Fruit fly (Drosophila melanogaster) whole organism, embryonic: ENCODE results near the gene CG42823.

Experiments
- CG15073 ChIP-seq: fragments of 200-800 bp; sonication (Bioruptor generic); optimal IDR thresholded peaks from 2 replicates; lab custom pipeline; 2016; ENCODE audit warnings: missing biosample characterization, missing genetic modification characterization
- CG15514 ChIP-seq: fragments of 200-800 bp; sonication (Bioruptor generic); optimal IDR thresholded peaks from 3 replicates; lab custom pipeline; 2017; ENCODE audit warnings: missing biosample characterization, missing genetic modification characterization, mild to moderate bottlenecking, moderate library complexity, missing genetic modification reagents
- CG2116 ChIP-seq: fragments of 200-800 bp; sonication (Bioruptor generic); optimal IDR thresholded peaks from 3 replicates; lab custom pipeline; 2018; ENCODE audit warnings: missing biosample characterization, mild to moderate bottlenecking, missing genetic modification characterization
- CG6813 ChIP-seq: fragments of 200-800 bp; sonication (Bioruptor generic); optimal IDR thresholded peaks from 2 replicates; lab custom pipeline; 2017; ENCODE audit warnings: missing biosample characterization, missing genetic modification characterization, mild to moderate bottlenecking, moderate library complexity, missing genetic modification reagents
- CG9437 ChIP-seq: fragments of 200-800 bp; sonication (Bioruptor generic); optimal IDR thresholded peaks from 2 replicates; lab custom pipeline; 2018; ENCODE audit warnings: missing biosample characterization, mild to moderate bottlenecking, missing genetic modification characterization
- CG9727 ChIP-seq: fragments of 200-800 bp; sonication (Bioruptor generic); optimal IDR thresholded peaks from 3 replicates; lab custom pipeline; 2017; ENCODE audit warnings: missing biosample characterization, mild to moderate bottlenecking, missing genetic modification characterization
- Kr ChIP-seq: fragments of 200-800 bp; sonication (Bioruptor generic); optimal IDR thresholded peaks from 2 replicates; lab custom pipeline; 2017; ENCODE audit warnings: missing biosample characterization, mild to moderate bottlenecking, missing genetic modification characterization
- unc-4 ChIP-seq: fragments of 200-800 bp; sonication (Bioruptor generic); IDR thresholded peaks from 2 replicates; pipeline ENCODE4 v1.3.6; 2022; ENCODE audit warnings: missing biosample characterization, missing genetic modification characterization; ENCODE audit not compliant: partially characterized antibody
- zf30C ChIP-seq: fragments of 200-800 bp; sonication (Bioruptor generic); optimal IDR thresholded peaks from 3 replicates; lab custom pipeline; 2018; ENCODE audit warnings: missing biosample characterization, mild to moderate bottlenecking, missing genetic modification characterization

DNA sequence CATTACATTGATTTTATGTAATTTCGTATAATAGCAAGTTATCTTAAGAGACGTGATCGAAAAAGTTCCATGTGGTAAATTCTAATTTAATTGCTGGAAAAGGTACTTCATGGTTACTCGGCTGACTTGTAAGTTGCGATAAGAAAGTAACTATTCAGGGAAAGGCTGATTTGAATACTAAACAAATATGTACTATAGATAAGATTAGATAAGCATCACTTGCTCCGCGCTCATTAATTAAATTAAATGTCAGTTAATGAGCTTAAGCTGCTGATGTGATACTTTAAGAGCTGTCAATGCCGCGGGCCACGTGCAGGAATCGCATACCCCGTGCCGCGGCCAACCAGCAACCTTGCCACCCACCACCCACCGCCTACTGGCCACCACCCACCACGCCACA lies 4.8 kb downstream of the CG42823 start:
- no peak for TF ChIP-seq CG2116 (GFP tag; lab: Kevin White, UChicago)
- no peak for TF ChIP-seq CG6813 (GFP tag; lab: Kevin White, UChicago)
- no peak for TF ChIP-seq Kr (GFP tag; lab: Kevin White, UChicago)
- no peak for TF ChIP-seq CG9727 (GFP tag; lab: Kevin White, UChicago)
- TF ChIP-seq CG15073: no peak
- no peak for TF ChIP-seq zf30C (GFP tag; lab: Kevin White, UChicago)
- no peak for TF ChIP-seq CG9437 (GFP tag; lab: Kevin White, UChicago)
- no peak for TF ChIP-seq unc-4 (GFP tag; lab: Robert Waterston, UW)
- no peak for TF ChIP-seq CG15514 (GFP tag; lab: Kevin White, UChicago)
